Worm (Caenorhabditis elegans): ENCODE data around the gene pkc-1.

DNA sequence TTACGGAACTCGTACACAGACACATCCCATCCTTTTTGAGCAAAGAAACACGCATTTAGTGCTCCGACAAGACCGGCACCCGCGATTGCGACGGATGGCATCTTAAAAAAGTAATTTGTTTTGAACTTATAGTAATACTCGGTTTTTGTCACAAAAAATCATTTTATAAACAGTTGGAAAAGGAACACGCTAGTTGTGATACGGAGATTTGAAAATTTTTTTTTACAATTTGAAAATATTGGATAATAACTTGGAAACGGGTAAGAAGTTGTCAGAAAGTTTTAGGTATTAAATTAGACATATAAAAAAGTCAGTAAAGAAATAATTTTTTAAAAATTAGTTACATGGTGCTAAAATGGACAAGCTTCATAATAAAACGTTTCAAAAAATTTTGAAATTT lies 38.5 kb upstream of the pkc-1 start, which contains the start of gene kmo-1:
- TF ChIP-seq nhr-237 (tag; optimal IDR thresholded peaks at IDR 0.05) (no peak), elt-3 (tag; optimal IDR thresholded peaks at IDR 0.05) (no peak), snpc-4 (tag; optimal IDR thresholded peaks at IDR 0.05) (no peak), hlh-1 (tag; optimal IDR thresholded peaks at IDR 0.05) (no peak), ces-1 (GFP tag; optimal IDR thresholded peaks at IDR 0.05) (no peak), unc-39 (tag; optimal IDR thresholded peaks at IDR 0.05) (no peak), unc-62 (GFP tag; optimal IDR thresholded peaks at IDR 0.05) (no peak), ceh-43 (GFP tag; optimal IDR thresholded peaks at IDR 0.05) (no peak), ham-2 (GFP tag; optimal IDR thresholded peaks at IDR 0.05) (no peak), lin-13 (tag; optimal IDR thresholded peaks at IDR 0.05) (no peak), pha-4 (tag; optimal IDR thresholded peaks at IDR 0.05) (no peak), sem-2 (GFP tag; optimal IDR thresholded peaks at IDR 0.05) (no peak), ztf-11 (tag; optimal IDR thresholded peaks at IDR 0.05) (no peak)
